Fruit fly (Drosophila melanogaster): Measurements from ENCODE around the gene CG42324.

CG42324 gene

dm6 chr3L:3438473-3438872 lies 33.8 kb upstream of the CG42324 start:
- no peak for TF ChIP-seq Dll (optimal IDR thresholded peaks at IDR 0.05)
- no peak for TF ChIP-seq EcR (GFP tag; optimal IDR thresholded peaks at IDR 0.05)
- TF ChIP-seq CG8478 (optimal IDR thresholded peaks at IDR 0.05), result no peak
- no peak for TF ChIP-seq pan (optimal IDR thresholded peaks at IDR 0.05)
- no peak for TF ChIP-seq psq (optimal IDR thresholded peaks at IDR 0.05)
- TF ChIP-seq usp (GFP tag; optimal IDR thresholded peaks at IDR 0.05), result no peak

- TF ChIP-seq CG8478 (optimal IDR thresholded peaks at IDR 0.05) (no peak), EcR (GFP tag; optimal IDR thresholded peaks at IDR 0.05) (no peak), psq (optimal IDR thresholded peaks at IDR 0.05) (no peak), pan (optimal IDR thresholded peaks at IDR 0.05) (no peak), usp (GFP tag; optimal IDR thresholded peaks at IDR 0.05) (no peak), Dll (optimal IDR thresholded peaks at IDR 0.05) (no peak)
Observed at dm6 chr3L:3439598-3439997, 32.6 kb upstream of the CG42324 start.

dm6 chr3L:3440116-3440515 lies 32.1 kb upstream of the CG42324 start:
- TF ChIP-seq Dll (optimal IDR thresholded peaks at IDR 0.05), result no peak
- TF ChIP-seq usp (GFP tag; optimal IDR thresholded peaks at IDR 0.05), result no peak
- TF ChIP-seq psq (optimal IDR thresholded peaks at IDR 0.05), result no peak
- TF ChIP-seq CG8478 (optimal IDR thresholded peaks at IDR 0.05), result no peak
- no peak for TF ChIP-seq EcR (GFP tag; optimal IDR thresholded peaks at IDR 0.05)
- no peak for TF ChIP-seq pan (optimal IDR thresholded peaks at IDR 0.05)

dm6 chr3L:3441763-3442673 lies 30.2 kb upstream of the CG42324 start:
- no peak for TF ChIP-seq Dll (optimal IDR thresholded peaks at IDR 0.05)
- TF ChIP-seq psq (optimal IDR thresholded peaks at IDR 0.05), result no peak
- no peak for TF ChIP-seq EcR (GFP tag; optimal IDR thresholded peaks at IDR 0.05)
- no peak for TF ChIP-seq usp (GFP tag; optimal IDR thresholded peaks at IDR 0.05)
- no peak for TF ChIP-seq CG8478 (optimal IDR thresholded peaks at IDR 0.05)
- TF ChIP-seq pan (optimal IDR thresholded peaks at IDR 0.05), result no peak

- TF ChIP-seq CG8478 (optimal IDR thresholded peaks at IDR 0.05) (no peak), psq (optimal IDR thresholded peaks at IDR 0.05) (no peak), pan (optimal IDR thresholded peaks at IDR 0.05) (no peak), usp (GFP tag; optimal IDR thresholded peaks at IDR 0.05) (no peak), Dll (optimal IDR thresholded peaks at IDR 0.05) (no peak), EcR (GFP tag; optimal IDR thresholded peaks at IDR 0.05) (no peak)
Observed at dm6 chr3L:3442751-3443524, 29.3 kb upstream of the CG42324 start.

dm6 chr3L:3444246-3444785 lies 27.9 kb upstream of the CG42324 start:
- TF ChIP-seq EcR (GFP tag; optimal IDR thresholded peaks at IDR 0.05) (no peak), CG8478 (optimal IDR thresholded peaks at IDR 0.05) (no peak), psq (optimal IDR thresholded peaks at IDR 0.05) (no peak), usp (GFP tag; optimal IDR thresholded peaks at IDR 0.05) (no peak), Dll (optimal IDR thresholded peaks at IDR 0.05) (no peak), pan (optimal IDR thresholded peaks at IDR 0.05) (no peak)

- TF ChIP-seq psq (optimal IDR thresholded peaks at IDR 0.05) (no peak), Dll (optimal IDR thresholded peaks at IDR 0.05) (no peak), EcR (GFP tag; optimal IDR thresholded peaks at IDR 0.05) (peak in 1 of 2 experiments; percentile 40), pan (optimal IDR thresholded peaks at IDR 0.05) (no peak), usp (GFP tag; optimal IDR thresholded peaks at IDR 0.05) (no peak)
Observed at dm6 chr3L:3447948-3448526, 24.2 kb upstream of the CG42324 start.

dm6 chr3L:3449680-3450079 lies 22.6 kb upstream of the CG42324 start:
- no peak for TF ChIP-seq Dll (optimal IDR thresholded peaks at IDR 0.05)
- TF ChIP-seq psq (optimal IDR thresholded peaks at IDR 0.05), result no peak
- no peak for TF ChIP-seq CG8478 (optimal IDR thresholded peaks at IDR 0.05)
- TF ChIP-seq usp (GFP tag; optimal IDR thresholded peaks at IDR 0.05), result no peak
- TF ChIP-seq pan (optimal IDR thresholded peaks at IDR 0.05), result no peak
- TF ChIP-seq EcR (GFP tag; optimal IDR thresholded peaks at IDR 0.05), result no peak

dm6 chr3L:3450410-3450809 lies 21.8 kb upstream of the CG42324 start:
- no peak for TF ChIP-seq Dll (optimal IDR thresholded peaks at IDR 0.05)
- TF ChIP-seq CG8478 (optimal IDR thresholded peaks at IDR 0.05), result no peak
- TF ChIP-seq EcR (GFP tag; optimal IDR thresholded peaks at IDR 0.05), result no peak
- TF ChIP-seq psq (optimal IDR thresholded peaks at IDR 0.05), result no peak
- TF ChIP-seq usp (GFP tag; optimal IDR thresholded peaks at IDR 0.05), result no peak
- TF ChIP-seq pan (optimal IDR thresholded peaks at IDR 0.05), result peak; percentile 84

- TF ChIP-seq Dll (optimal IDR thresholded peaks at IDR 0.05) (no peak), usp (GFP tag; optimal IDR thresholded peaks at IDR 0.05) (no peak)
Observed at dm6 chr3L:3451774-3452173, 20.5 kb upstream of the CG42324 start.

dm6 chr3L:3452684-3453083 lies 19.6 kb upstream of the CG42324 start:
- TF ChIP-seq usp (GFP tag; optimal IDR thresholded peaks at IDR 0.05) (no peak), CG8478 (optimal IDR thresholded peaks at IDR 0.05) (no peak), Dll (optimal IDR thresholded peaks at IDR 0.05) (no peak), psq (optimal IDR thresholded peaks at IDR 0.05) (no peak), EcR (GFP tag; optimal IDR thresholded peaks at IDR 0.05) (no peak), pan (optimal IDR thresholded peaks at IDR 0.05) (no peak)
